Worm (Caenorhabditis elegans): ENCODE results near the gene C33D3.4.
A peak's percentile ranks its signal among the peaks of the same experiment; 100 is the strongest.

The C33D3.4 gene

DNA sequence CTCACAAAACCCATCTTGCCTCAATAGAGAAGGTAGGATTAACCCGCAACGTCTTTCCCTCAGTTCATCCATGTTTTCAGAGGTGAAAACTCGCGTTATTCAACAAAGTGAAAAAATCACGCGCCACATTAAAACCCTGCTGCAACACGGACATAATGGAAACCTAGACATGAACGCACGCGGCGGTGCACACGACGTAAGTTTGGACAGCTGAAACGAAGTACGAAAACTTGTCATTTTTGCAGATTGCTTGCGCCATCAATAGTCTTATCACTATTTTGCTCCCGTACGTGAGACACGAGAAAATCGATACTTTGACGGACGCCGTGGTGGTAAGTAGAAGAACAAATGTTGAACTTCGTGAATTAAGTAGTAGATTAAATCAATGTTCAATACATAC, 38.6 kb downstream of the C33D3.4 start:
- TF ChIP-seq lin-15B (tag; optimal IDR thresholded peaks at IDR 0.05) = no peak
- peak; percentile 10 for TF ChIP-seq pha-4 (tag; optimal IDR thresholded peaks at IDR 0.05)
- peak; percentile 73 for TF ChIP-seq elt-2 (tag; optimal IDR thresholded peaks at IDR 0.05)
- no peak for TF ChIP-seq elt-3 (tag; optimal IDR thresholded peaks at IDR 0.05)
- TF ChIP-seq nhr-43 (tag; optimal IDR thresholded peaks at IDR 0.05; ENCODE audit: poor library complexity, severe bottlenecking) = no peak
- TF ChIP-seq pqm-1 (tag; optimal IDR thresholded peaks at IDR 0.05) = peak; percentile 45
- no peak for TF ChIP-seq ztf-4 (tag; optimal IDR thresholded peaks at IDR 0.05)
- no peak for TF ChIP-seq ztf-11 (tag; optimal IDR thresholded peaks at IDR 0.05)
- TF ChIP-seq nhr-77 (tag; optimal IDR thresholded peaks at IDR 0.05) = no peak

DNA sequence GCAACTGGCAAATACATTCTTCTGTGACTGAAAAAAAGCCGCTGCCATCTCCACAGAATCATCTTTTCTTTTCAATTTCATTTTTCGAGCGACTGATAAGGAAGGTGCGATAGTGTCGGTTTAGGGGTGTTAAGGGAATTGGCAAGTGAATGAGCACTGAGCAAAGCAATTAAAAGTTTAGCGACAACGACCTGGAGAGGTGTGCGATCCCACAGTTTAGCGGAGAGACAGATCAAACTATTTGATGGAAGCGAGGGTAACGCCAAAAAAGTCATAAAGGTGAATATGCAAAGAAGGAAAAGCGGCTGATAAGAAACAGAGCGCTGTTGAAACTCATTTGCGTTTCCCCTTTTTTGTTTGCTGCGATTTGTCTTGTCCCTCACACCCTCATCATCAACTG, 40.1 kb downstream of the C33D3.4 start, which contains the start of the genes F14F3.5 and slcf-1:
Gene F14F3.5 (minus strand): TSS at position 234 of the 400 bp plus-strand sequence.
Gene slcf-1 (plus strand): TSS at position 302 of the 400 bp plus-strand sequence.
- TF ChIP-seq elt-2 (tag; optimal IDR thresholded peaks at IDR 0.05) (peak; percentile 83), pqm-1 (tag; optimal IDR thresholded peaks at IDR 0.05) (peak; percentile 53), jun-1 (tag; optimal IDR thresholded peaks at IDR 0.05) (no peak)

DNA sequence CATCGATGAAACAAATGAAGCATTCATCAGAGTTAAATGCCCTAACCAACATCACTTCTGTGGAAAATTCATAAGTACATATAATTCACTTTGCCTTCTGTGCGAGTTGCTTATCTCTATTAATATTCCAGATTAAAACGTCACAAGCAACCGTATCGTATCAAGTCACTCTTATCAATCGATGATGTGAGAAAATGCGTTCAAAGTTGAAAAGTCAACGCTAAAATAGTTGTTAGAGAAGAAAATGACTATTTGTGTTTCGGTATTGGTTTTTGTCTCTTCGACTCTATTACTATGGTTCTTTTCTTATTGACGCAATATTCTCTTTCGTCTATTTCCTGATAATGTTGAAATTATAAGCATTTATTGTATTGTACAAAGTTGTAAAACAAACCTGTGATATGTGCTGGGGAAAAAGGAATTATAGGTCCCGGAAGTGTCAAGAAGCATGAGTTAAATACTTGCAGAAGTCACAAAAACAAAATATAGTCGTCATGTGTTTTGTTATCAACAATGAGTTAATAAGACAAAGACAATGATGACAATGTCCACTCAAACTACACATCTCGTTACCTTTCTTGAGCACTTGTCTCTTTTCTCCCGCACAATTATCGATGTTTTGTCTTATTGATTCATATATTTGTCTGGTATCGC, 43.4 kb downstream of the C33D3.4 start:
- no peak for TF ChIP-seq daf-12 (tag; optimal IDR thresholded peaks at IDR 0.05)
- TF ChIP-seq pqm-1 (tag; optimal IDR thresholded peaks at IDR 0.05) = peak; percentile 44
- TF ChIP-seq nhr-28 (tag; optimal IDR thresholded peaks at IDR 0.05) = no peak
- peak; percentile 86 for TF ChIP-seq skn-1 (tag; optimal IDR thresholded peaks at IDR 0.05)
- TF ChIP-seq elt-2 (tag; optimal IDR thresholded peaks at IDR 0.05) = peak; percentile 92

DNA sequence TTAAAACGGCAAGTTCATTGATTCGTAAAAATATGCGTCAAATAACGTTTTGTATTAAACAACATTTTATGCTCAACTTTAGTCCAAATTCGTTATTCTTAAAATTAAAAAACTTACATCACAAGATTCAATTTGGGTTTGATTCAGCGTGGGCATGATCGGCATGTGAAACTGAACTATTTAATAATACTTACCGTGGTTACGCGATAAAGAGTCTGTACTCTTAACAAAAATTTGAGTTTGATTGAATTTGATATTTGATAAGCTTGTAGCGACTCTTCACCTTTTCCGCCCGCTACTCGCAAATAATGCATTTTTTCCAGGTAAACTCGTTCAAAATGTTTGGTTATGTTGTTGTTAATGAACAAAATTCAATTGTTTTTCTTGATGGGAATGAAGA, 44.6 kb downstream of the C33D3.4 start, which contains the start of gene glo-3:
Gene glo-3 (plus strand): TSS at position 253 of the 400 bp plus-strand sequence.
- TF ChIP-seq pqm-1 (tag; optimal IDR thresholded peaks at IDR 0.05) (peak; percentile 41), elt-2 (tag; optimal IDR thresholded peaks at IDR 0.05) (peak; percentile 63), lin-15B (tag; optimal IDR thresholded peaks at IDR 0.05) (no peak)

DNA sequence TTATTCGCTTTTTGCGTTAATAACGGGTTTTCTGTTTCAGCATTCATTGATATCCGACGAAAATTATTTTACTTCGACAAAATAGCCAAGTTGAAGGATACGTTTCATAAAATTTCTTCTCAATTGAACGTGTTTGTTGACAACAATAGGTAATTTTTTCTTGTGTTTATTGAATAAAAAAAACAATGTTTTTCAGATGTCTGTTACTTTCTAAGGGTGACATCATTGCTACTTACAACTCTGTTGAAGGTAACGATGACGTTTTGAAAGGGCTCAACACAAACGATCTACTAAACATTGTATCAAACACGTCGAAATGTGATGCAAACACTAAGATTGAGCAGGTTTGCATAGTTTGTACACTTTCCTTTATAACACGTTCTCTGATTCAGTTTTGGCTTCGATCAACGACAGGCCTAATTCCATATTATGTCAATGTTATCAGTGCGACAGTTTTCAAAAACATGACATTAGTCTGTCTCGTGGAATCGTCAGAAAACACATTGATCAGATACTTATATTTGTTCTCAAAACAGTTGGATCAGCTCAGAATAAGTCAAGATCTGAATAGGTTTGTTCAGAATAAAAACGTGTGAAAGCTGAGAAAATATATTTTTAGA, 45.9 kb downstream of the C33D3.4 start:
- TF ChIP-seq ceh-28 (tag; optimal IDR thresholded peaks at IDR 0.05) (no peak), nhr-25 (tag; optimal IDR thresholded peaks at IDR 0.05) (no peak), pqm-1 (tag; optimal IDR thresholded peaks at IDR 0.05) (peak; percentile 37), eor-1 (tag; optimal IDR thresholded peaks at IDR 0.05) (no peak), elt-1 (tag; optimal IDR thresholded peaks at IDR 0.05) (no peak), nfya-1 (tag; optimal IDR thresholded peaks at IDR 0.05; ENCODE audit: insufficient read depth) (no peak), elt-2 (tag; optimal IDR thresholded peaks at IDR 0.05) (peak; percentile 45), mdl-1 (tag; optimal IDR thresholded peaks at IDR 0.05) (no peak), ceh-16 (tag; optimal IDR thresholded peaks at IDR 0.05) (no peak)

Data from whole organism, L3 larva.